Fruit fly (Drosophila melanogaster) whole organism, embryonic: ENCODE results near the gene CG9626.
A peak's percentile ranks its signal among the peaks of the same experiment; 100 is the strongest.

Experiments
- Bdp1 ChIP-seq: fragments of 200-800 bp; sonication (Bioruptor generic); optimal IDR thresholded peaks from 3 replicates; lab custom pipeline; 2016; ENCODE audit warnings: missing biosample characterization, missing genetic modification characterization
- CG11398 ChIP-seq: fragments of 200-800 bp; sonication (Bioruptor generic); optimal IDR thresholded peaks from 2 replicates; lab custom pipeline; 2016; ENCODE audit warnings: missing biosample characterization, missing genetic modification characterization
- CG11696 ChIP-seq: fragments of 200-800 bp; sonication (Bioruptor generic); IDR thresholded peaks from 2 replicates; pipeline ENCODE4 v1.3.6; 2022; ENCODE audit warnings: missing biosample characterization, missing genetic modification characterization
- CG13775 ChIP-seq: fragments of 200-800 bp; sonication (Bioruptor generic); optimal IDR thresholded peaks from 3 replicates; lab custom pipeline; 2017; ENCODE audit warnings: missing biosample characterization, mild to moderate bottlenecking, missing genetic modification characterization
- CG2199 ChIP-seq: fragments of 200-800 bp; sonication (Bioruptor generic); IDR thresholded peaks from 3 replicates; pipeline ENCODE4 v1.3.6; 2022; ENCODE audit warnings: missing biosample characterization, missing genetic modification characterization
- CG3281 ChIP-seq: fragments of 200-800 bp; sonication (Bioruptor generic); optimal IDR thresholded peaks from 3 replicates; lab custom pipeline; 2017; ENCODE audit warnings: missing biosample characterization, mild to moderate bottlenecking, missing genetic modification characterization
- CG7928 ChIP-seq: fragments of 200-800 bp; sonication (Bioruptor generic); optimal IDR thresholded peaks from 2 replicates; lab custom pipeline; 2017; ENCODE audit warnings: missing biosample characterization, mild to moderate bottlenecking, missing genetic modification characterization
- D ChIP-seq, 2 experiments: fragments of 200-800 bp in 1 of 2; fragments of >200 bp in 1 of 2; sonication (Bioruptor generic) in 1 of 2; optimal IDR thresholded peaks; 2 replicates in 1 of 2; 3 replicates in 1 of 2; lab custom pipeline; 2017; ENCODE audit warnings: mild to moderate bottlenecking in 1 of 2, missing biosample characterization in 1 of 2, missing genetic modification characterization in 1 of 2, missing genetic modification reagents in 1 of 2
- Dp ChIP-seq: fragments of 200-800 bp; sonication (Bioruptor generic); optimal IDR thresholded peaks from 2 replicates; lab custom pipeline; 2018; ENCODE audit warnings: missing biosample characterization, mild to moderate bottlenecking, missing genetic modification characterization, moderate library complexity
- Dref ChIP-seq: fragments of 200-800 bp; sonication (Bioruptor generic); IDR thresholded peaks from 2 replicates; pipeline ENCODE4 v1.3.6; 2022; ENCODE audit warnings: missing biosample characterization, missing genetic modification characterization
- Ets97D ChIP-seq: fragments of 200-800 bp; sonication (Bioruptor generic); optimal IDR thresholded peaks from 3 replicates; lab custom pipeline; 2016; ENCODE audit warnings: missing biosample characterization, missing genetic modification characterization
- Ptx1 ChIP-seq: fragments of 200-800 bp; sonication (Bioruptor generic); IDR thresholded peaks from 2 replicates; pipeline ENCODE4 v1.3.6; 2022; ENCODE audit warnings: missing biosample characterization, missing genetic modification characterization
- Rx ChIP-seq: fragments of 200-800 bp; sonication (Bioruptor generic); IDR thresholded peaks from 2 replicates; pipeline ENCODE4 v1.3.6; 2022; ENCODE audit warnings: missing biosample characterization, missing genetic modification characterization
- Sox100B ChIP-seq: fragments of 200-800 bp; sonication (Bioruptor generic); optimal IDR thresholded peaks from 3 replicates; lab custom pipeline; 2018; ENCODE audit warnings: missing biosample characterization, mild to moderate bottlenecking, missing genetic modification characterization
- Xrp1 ChIP-seq: fragments of 200-800 bp; sonication (Bioruptor generic); IDR thresholded peaks from 2 replicates; pipeline ENCODE4 v1.3.6; 2022; ENCODE audit warnings: missing biosample characterization, missing genetic modification characterization
- ab ChIP-seq: fragments of 200-800 bp; sonication (Bioruptor generic); optimal IDR thresholded peaks from 2 replicates; lab custom pipeline; 2016; ENCODE audit warnings: missing biosample characterization, missing genetic modification characterization
- amos ChIP-seq: fragments of 200-800 bp; sonication (Bioruptor generic); IDR thresholded peaks from 2 replicates; pipeline ENCODE4 v1.3.6; 2022; ENCODE audit warnings: missing biosample characterization, missing genetic modification characterization; ENCODE audit not compliant: partially characterized antibody
- chn ChIP-seq: fragments of 200-800 bp; sonication (Bioruptor generic); optimal IDR thresholded peaks from 2 replicates; lab custom pipeline; 2016; ENCODE audit warnings: missing biosample characterization, missing genetic modification characterization
- ci ChIP-seq: fragments of 200-800 bp; sonication (Bioruptor generic); IDR thresholded peaks from 3 replicates; pipeline ENCODE4 v1.3.6; 2022; ENCODE audit warnings: missing biosample characterization, missing genetic modification characterization
- cwo ChIP-seq: fragments of 200-800 bp; sonication (Bioruptor generic); optimal IDR thresholded peaks from 3 replicates; lab custom pipeline; 2017; ENCODE audit warnings: missing biosample characterization, missing genetic modification characterization, mild to moderate bottlenecking, moderate library complexity, missing genetic modification reagents
- fd3F ChIP-seq: fragments of 200-800 bp; sonication (Bioruptor generic); optimal IDR thresholded peaks from 2 replicates; lab custom pipeline; 2018; ENCODE audit warnings: missing biosample characterization, mild to moderate bottlenecking, missing genetic modification characterization, moderate library complexity
- fu2 ChIP-seq: fragments of 200-800 bp; sonication (Bioruptor generic); optimal IDR thresholded peaks from 2 replicates; lab custom pipeline; 2016; ENCODE audit warnings: missing biosample characterization, missing genetic modification characterization
- grn ChIP-seq: fragments of 200-800 bp; sonication (Bioruptor generic); optimal IDR thresholded peaks from 3 replicates; lab custom pipeline; 2017; ENCODE audit warnings: missing biosample characterization, missing genetic modification characterization
- luna ChIP-seq: fragments of 200-800 bp; sonication (Bioruptor generic); optimal IDR thresholded peaks from 2 replicates; lab custom pipeline; 2016; ENCODE audit warnings: missing biosample characterization, missing genetic modification characterization
- prd ChIP-seq, 3 experiments: fragments of >200 bp in 2 of 3; fragments of 200-800 bp in 1 of 3; sonication (Bioruptor generic) in 1 of 3; optimal IDR thresholded peaks in 2 of 3; IDR thresholded peaks in 1 of 3; 2 replicates in 2 of 3; 3 replicates in 1 of 3; pipeline versions ENCODE4 v1.3.6 to Lab custom; 2017 to 2022; ENCODE audit warnings: missing biosample characterization in 1 of 3, missing genetic modification characterization in 1 of 3
- row ChIP-seq: fragments of 200-800 bp; sonication (Bioruptor generic); IDR thresholded peaks from 3 replicates; pipeline ENCODE4 v1.3.6; 2022; ENCODE audit warnings: missing biosample characterization, missing genetic modification characterization
- sens ChIP-seq: fragments of 200-800 bp; sonication (Bioruptor generic); peaks from one replicate; lab custom pipeline; 2016; ENCODE audit warnings: missing biosample characterization, missing genetic modification characterization
- twi ChIP-seq: fragments of 200-800 bp; optimal IDR thresholded peaks from 2 replicates; lab custom pipeline; 2019; ENCODE audit warnings: missing biosample characterization, mild to moderate bottlenecking, missing genetic modification characterization, moderate library complexity
- vvl ChIP-seq: fragments of 200-800 bp; sonication (Bioruptor generic); IDR thresholded peaks from 2 replicates; pipeline ENCODE4 v1.3.6; 2022; ENCODE audit warnings: missing biosample characterization, missing genetic modification characterization
- zen2 ChIP-seq: fragments of 200-800 bp; sonication (Bioruptor generic); IDR thresholded peaks from 3 replicates; pipeline ENCODE4 v1.3.6; 2022; ENCODE audit warnings: missing biosample characterization, missing genetic modification characterization; ENCODE audit not compliant: partially characterized antibody
- zf30C ChIP-seq: fragments of 200-800 bp; sonication (Bioruptor generic); optimal IDR thresholded peaks from 3 replicates; lab custom pipeline; 2018; ENCODE audit warnings: missing biosample characterization, mild to moderate bottlenecking, missing genetic modification characterization
- zfh1 ChIP-seq: fragments of 200-800 bp; sonication (Bioruptor generic); IDR thresholded peaks from 3 replicates; pipeline ENCODE4 v1.3.6; 2022; ENCODE audit warnings: missing biosample characterization, missing genetic modification characterization

The CG9626 gene

DNA sequence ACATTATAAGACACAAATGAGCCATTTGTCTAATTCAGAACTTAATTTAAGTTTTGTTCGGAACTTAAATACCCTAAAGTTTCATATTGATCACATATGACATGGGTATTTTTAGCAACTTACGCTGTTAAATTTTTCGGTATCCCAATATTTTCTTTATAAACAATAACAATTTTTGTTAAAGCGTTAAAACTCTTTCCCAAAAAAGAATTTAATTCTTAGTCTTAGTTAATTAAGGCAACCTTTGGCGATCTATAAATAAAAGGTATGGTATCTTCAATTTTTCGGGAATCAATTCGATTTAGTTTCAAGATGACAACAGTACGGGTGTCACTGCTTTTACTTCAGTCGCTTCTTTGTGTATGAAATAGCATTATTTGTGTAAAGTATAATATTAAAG lies 9.8 kb downstream of the CG9626 start, which contains the start of gene CG31464:
TSS of gene CG31464 (plus strand) at position 301 of the 400 bp plus-strand sequence.
- TF ChIP-seq luna (GFP tag; lab: Kevin White, UChicago) (no peak), CG13775 (GFP tag; lab: Kevin White, UChicago) (no peak), sens (peak; percentile 33), Rx (GFP tag; lab: Robert Waterston, UW) (no peak), D (optimal IDR thresholded peaks at IDR 0.05; lab: Kevin White, UChicago) (no peak), D (GFP tag; optimal IDR thresholded peaks at IDR 0.05; lab: Kevin White, UChicago) (no peak), CG11398 (GFP tag; lab: Kevin White, UChicago) (no peak), Ets97D (GFP tag; lab: Kevin White, UChicago) (no peak)

DNA sequence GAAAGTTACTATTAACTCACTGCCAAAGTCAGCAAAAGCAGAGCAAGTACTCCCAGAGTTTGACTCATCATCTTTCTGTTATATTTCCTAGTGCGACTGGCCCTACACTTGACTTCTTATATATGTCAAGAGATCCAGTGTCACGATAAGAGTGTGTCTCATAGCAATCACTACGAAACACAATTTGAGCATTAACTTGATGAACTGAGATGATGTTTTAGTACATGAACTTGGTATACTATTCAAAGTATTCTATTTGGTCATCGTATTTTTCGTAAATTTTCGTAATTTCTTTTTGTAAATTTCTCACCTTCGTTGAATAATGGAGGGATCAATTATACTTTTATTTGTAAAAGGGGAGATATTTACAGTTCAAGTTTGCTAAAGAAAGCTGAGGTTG lies 10.3 kb downstream of the CG9626 start, which contains the start of gene CG11672:
TSS of gene CG11672 (minus strand) at position 101 of the 400 bp plus-strand sequence.
- TF ChIP-seq zen2 (GFP tag; lab: Robert Waterston, UW) (0 out of 3 replicates have a peak, but pooled peaks have one; percentile 10), Sox100B (GFP tag; lab: Kevin White, UChicago) (no peak)

dm6 chr3R:8288790-8289189 lies 12.0 kb downstream of the CG9626 start:
- TF ChIP-seq zfh1: 0 out of 3 replicates have a peak, but pooled peaks have one; percentile 6
- TF ChIP-seq amos (GFP tag; lab: Robert Waterston, UW): peak; percentile 31; the same call in 1 of the 2 replicates
- peak; percentile 30; the same call in 1 of the 3 replicates for TF ChIP-seq ci (GFP tag; lab: Robert Waterston, UW)
- no peak for TF ChIP-seq CG7928
- no peak for TF ChIP-seq CG3281
- TF ChIP-seq zf30C (GFP tag; lab: Kevin White, UChicago): peak; percentile 92
- peak; percentile 25 for TF ChIP-seq grn
- 0 out of 2 replicates have a peak, but pooled peaks have one; percentile 22 for TF ChIP-seq vvl (GFP tag; lab: Robert Waterston, UW)
- no peak for TF ChIP-seq ab
- no peak for TF ChIP-seq chn (GFP tag; lab: Kevin White, UChicago)
- TF ChIP-seq twi (tag; lab: Kevin White, UChicago): peak; percentile 88
- no peak for TF ChIP-seq CG11696 (GFP tag; lab: Robert Waterston, UW)
- no peak for TF ChIP-seq Bdp1 (GFP tag; lab: Kevin White, UChicago)
- no peak for TF ChIP-seq prd (optimal IDR thresholded peaks at IDR 0.05; lab: Kevin White, UChicago)
- TF ChIP-seq prd (GFP tag; IDR thresholded peaks at IDR 0.05; lab: Robert Waterston, UW): peak; percentile 27; the same call in 1 of the 3 replicates
- TF ChIP-seq cwo: no peak
- 0 out of 3 replicates have a peak, but pooled peaks have one; percentile 28 for TF ChIP-seq row (GFP tag; lab: Robert Waterston, UW)
- no peak for TF ChIP-seq fd3F (GFP tag; lab: Kevin White, UChicago)
- TF ChIP-seq Xrp1 (GFP tag; lab: Robert Waterston, UW): 0 out of 2 replicates have a peak, but pooled peaks have one; percentile 13
- 0 out of 3 replicates have a peak, but pooled peaks have one; percentile 38 for TF ChIP-seq CG2199 (GFP tag; lab: Robert Waterston, UW)
- no peak for TF ChIP-seq fu2 (GFP tag; lab: Kevin White, UChicago)
- 0 out of 2 replicates have a peak, but pooled peaks have one; percentile 14 for TF ChIP-seq Ptx1 (GFP tag; lab: Robert Waterston, UW)

- TF ChIP-seq Dp (GFP tag; lab: Kevin White, UChicago) (no peak), Dref (GFP tag; lab: Robert Waterston, UW) (peak; percentile 18; the same call in 1 of the 2 replicates)
These were observed 13.1 kb downstream of the CG9626 start, which contains the start of gene Nazo for dm6 chr3R:8287697-8288096. TSS of gene Nazo (plus strand) at chr3R:8287876.
